Worm (Caenorhabditis elegans) whole organism, L4 larva: ENCODE data around the gene nrf-6.
A peak's percentile ranks its signal among the peaks of the same experiment; 100 is the strongest.

Source experiments
- daf-12 ChIP-seq: fragments of 150-350 bp; optimal IDR thresholded peaks from 2 replicates; lab custom pipeline; 2014; ENCODE audit warnings: missing biosample characterization, missing genetic modification reagents, missing genetic modification characterization
- dmd-6 ChIP-seq: fragments of 200-800 bp; sonication (Bioruptor generic); IDR thresholded peaks from 2 replicates; pipeline ENCODE4 v1.3.6; 2022; ENCODE audit warnings: missing genetic modification reagents, missing genetic modification characterization, missing compliant biosample characterization
- dpl-1 ChIP-seq: fragments of 150-350 bp; optimal IDR thresholded peaks from 2 replicates; lab custom pipeline; 2014; ENCODE audit warnings: missing biosample characterization, missing genetic modification reagents, missing genetic modification characterization
- egl-43 ChIP-seq: fragments of 200-800 bp; sonication (Bioruptor generic); IDR thresholded peaks from 2 replicates; pipeline ENCODE4 v1.3.6; 2022; ENCODE audit warnings: missing genetic modification reagents, missing genetic modification characterization, missing compliant biosample characterization
- fos-1 ChIP-seq: fragments of 150-350 bp; optimal IDR thresholded peaks from 2 replicates; lab custom pipeline; 2014; ENCODE audit warnings: missing biosample characterization, missing genetic modification characterization
- lin-13 ChIP-seq: fragments of 150-350 bp; optimal IDR thresholded peaks from 2 replicates; lab custom pipeline; 2014; ENCODE audit warnings: missing biosample characterization, missing genetic modification reagents, missing genetic modification characterization
- lin-39 ChIP-seq: fragments of 150-350 bp; optimal IDR thresholded peaks from 2 replicates; lab custom pipeline; 2014; ENCODE audit warnings: missing biosample characterization, missing genetic modification reagents, missing genetic modification characterization
- mdl-1 ChIP-seq, 2 experiments: fragments of 150-350 bp in 1 of 2; sonication (generic microtip) in 1 of 2; optimal IDR thresholded peaks; 2 replicates each; lab custom pipeline; 2014 to 2017; ENCODE audit warnings: missing biosample characterization in 2 of 2, missing genetic modification characterization in 2 of 2
- nhr-77 ChIP-seq: fragments of 150-350 bp; optimal IDR thresholded peaks from 2 replicates; lab custom pipeline; 2014; ENCODE audit warnings: missing biosample characterization, missing genetic modification characterization
- pha-4 ChIP-seq, 2 experiments: fragments of 150-350 bp in 1 of 2; fragments of 200-800 bp in 1 of 2; sonication (Bioruptor generic) in 1 of 2; IDR thresholded peaks in 1 of 2; optimal IDR thresholded peaks in 1 of 2; 2 replicates each; pipeline versions ENCODE4 v1.3.6 to Lab custom; 2014 to 2022; ENCODE audit warnings: missing genetic modification characterization in 2 of 2, missing genetic modification reagents in 2 of 2, missing biosample characterization in 1 of 2, missing compliant biosample characterization in 1 of 2

- TF ChIP-seq dmd-6 (GFP tag; lab: Robert Waterston, UW): peak; percentile 35; the same call in 1 of the 2 replicates
- no peak for TF ChIP-seq lin-39 (tag; lab: Kevin White, UChicago)
- no peak for TF ChIP-seq lin-13
- no peak for TF ChIP-seq pha-4 (GFP tag; IDR thresholded peaks at IDR 0.05; lab: Robert Waterston, UW)
- TF ChIP-seq pha-4 (tag; optimal IDR thresholded peaks at IDR 0.05; lab: Kevin White, UChicago): no peak
- TF ChIP-seq egl-43 (GFP tag; lab: Robert Waterston, UW): no peak
- TF ChIP-seq fos-1: no peak
- no peak for TF ChIP-seq mdl-1 (tag; optimal IDR thresholded peaks at IDR 0.05; lab: Kevin White, UChicago)
- TF ChIP-seq daf-12: no peak
- no peak for TF ChIP-seq nhr-77 (tag; lab: Kevin White, UChicago)
- TF ChIP-seq dpl-1 (GFP tag; lab: Kevin White, UChicago): no peak
Observed at ce11 chrII:8004752-8005151, 27.8 kb downstream of the nrf-6 start.
